Fruit fly (Drosophila melanogaster): ENCODE data around the gene Ssl2.
A peak's percentile ranks its signal among the peaks of the same experiment; 100 is the strongest.

Ssl2 gene

dm6 chr3R:29032542-29032941 is at the start of gene Ssl2:
Gene Ssl2 (minus strand): TSS chr3R:29032642.
- TF ChIP-seq psq (optimal IDR thresholded peaks at IDR 0.05) (no peak), Dll (optimal IDR thresholded peaks at IDR 0.05) (no peak), EcR (GFP tag; optimal IDR thresholded peaks at IDR 0.05) (no peak), CG8478 (optimal IDR thresholded peaks at IDR 0.05) (no peak), pan (optimal IDR thresholded peaks at IDR 0.05) (no peak), usp (GFP tag; optimal IDR thresholded peaks at IDR 0.05) (no peak)

- TF ChIP-seq Dll (optimal IDR thresholded peaks at IDR 0.05) (no peak), EcR (GFP tag; optimal IDR thresholded peaks at IDR 0.05) (no peak), psq (optimal IDR thresholded peaks at IDR 0.05) (no peak), pan (optimal IDR thresholded peaks at IDR 0.05) (no peak), CG8478 (optimal IDR thresholded peaks at IDR 0.05) (no peak), usp (GFP tag; optimal IDR thresholded peaks at IDR 0.05) (no peak)
Observed at dm6 chr3R:29082034-29082433, 49.6 kb upstream of the Ssl2 start.

dm6 chr3R:29077572-29077971 is 45.1 kb upstream of the Ssl2 start:
- TF ChIP-seq psq (optimal IDR thresholded peaks at IDR 0.05), result no peak
- TF ChIP-seq usp (GFP tag; optimal IDR thresholded peaks at IDR 0.05), result no peak
- TF ChIP-seq Dll (optimal IDR thresholded peaks at IDR 0.05), result no peak
- TF ChIP-seq pan (optimal IDR thresholded peaks at IDR 0.05), result no peak
- TF ChIP-seq CG8478 (optimal IDR thresholded peaks at IDR 0.05), result no peak
- no peak for TF ChIP-seq EcR (GFP tag; optimal IDR thresholded peaks at IDR 0.05)

dm6 chr3R:29076609-29077008 is 44.2 kb upstream of the Ssl2 start:
- TF ChIP-seq usp (GFP tag; optimal IDR thresholded peaks at IDR 0.05) (no peak), psq (optimal IDR thresholded peaks at IDR 0.05) (no peak), pan (optimal IDR thresholded peaks at IDR 0.05) (no peak), EcR (GFP tag; optimal IDR thresholded peaks at IDR 0.05) (no peak), Dll (optimal IDR thresholded peaks at IDR 0.05) (no peak), CG8478 (optimal IDR thresholded peaks at IDR 0.05) (no peak)

dm6 chr3R:29075631-29076398 is 43.4 kb upstream of the Ssl2 start:
- TF ChIP-seq usp (GFP tag; optimal IDR thresholded peaks at IDR 0.05) (no peak), CG8478 (optimal IDR thresholded peaks at IDR 0.05) (no peak), Dll (optimal IDR thresholded peaks at IDR 0.05) (no peak), pan (optimal IDR thresholded peaks at IDR 0.05) (no peak), EcR (GFP tag; optimal IDR thresholded peaks at IDR 0.05) (no peak), psq (optimal IDR thresholded peaks at IDR 0.05) (no peak)

dm6 chr3R:29074001-29074609 is 41.7 kb upstream of the Ssl2 start:
- TF ChIP-seq EcR (GFP tag; optimal IDR thresholded peaks at IDR 0.05) (peak in 1 of 2 experiments; percentile 0), usp (GFP tag; optimal IDR thresholded peaks at IDR 0.05) (no peak), Dll (optimal IDR thresholded peaks at IDR 0.05) (no peak), psq (optimal IDR thresholded peaks at IDR 0.05) (no peak), pan (optimal IDR thresholded peaks at IDR 0.05) (no peak), CG8478 (optimal IDR thresholded peaks at IDR 0.05) (no peak)

- TF ChIP-seq pan (optimal IDR thresholded peaks at IDR 0.05) (no peak), Dll (optimal IDR thresholded peaks at IDR 0.05) (no peak), EcR (GFP tag; optimal IDR thresholded peaks at IDR 0.05) (no peak), usp (GFP tag; optimal IDR thresholded peaks at IDR 0.05) (no peak), CG8478 (optimal IDR thresholded peaks at IDR 0.05) (no peak), psq (optimal IDR thresholded peaks at IDR 0.05) (no peak)
Observed at dm6 chr3R:29072834-29073233, 40.4 kb upstream of the Ssl2 start.

- TF ChIP-seq CG8478 (optimal IDR thresholded peaks at IDR 0.05) (no peak), EcR (GFP tag; optimal IDR thresholded peaks at IDR 0.05) (no peak), Dll (optimal IDR thresholded peaks at IDR 0.05) (no peak), psq (optimal IDR thresholded peaks at IDR 0.05) (no peak), pan (optimal IDR thresholded peaks at IDR 0.05) (no peak), usp (GFP tag; optimal IDR thresholded peaks at IDR 0.05) (no peak)
Observed at dm6 chr3R:29071141-29071540, 38.7 kb upstream of the Ssl2 start.

dm6 chr3R:29069208-29070072 is 37.0 kb upstream of the Ssl2 start:
- TF ChIP-seq EcR (GFP tag; optimal IDR thresholded peaks at IDR 0.05), result no peak

- TF ChIP-seq EcR (GFP tag; optimal IDR thresholded peaks at IDR 0.05), result no peak
- no peak for TF ChIP-seq CG8478 (optimal IDR thresholded peaks at IDR 0.05)
- TF ChIP-seq usp (GFP tag; optimal IDR thresholded peaks at IDR 0.05), result no peak
- no peak for TF ChIP-seq pan (optimal IDR thresholded peaks at IDR 0.05)
- TF ChIP-seq Dll (optimal IDR thresholded peaks at IDR 0.05), result no peak
- TF ChIP-seq psq (optimal IDR thresholded peaks at IDR 0.05), result no peak
Observed at dm6 chr3R:29068430-29069207, 36.2 kb upstream of the Ssl2 start.

- TF ChIP-seq pan (optimal IDR thresholded peaks at IDR 0.05), result no peak
- no peak for TF ChIP-seq CG8478 (optimal IDR thresholded peaks at IDR 0.05)
- TF ChIP-seq Dll (optimal IDR thresholded peaks at IDR 0.05), result no peak
- no peak for TF ChIP-seq usp (GFP tag; optimal IDR thresholded peaks at IDR 0.05)
- no peak for TF ChIP-seq EcR (GFP tag; optimal IDR thresholded peaks at IDR 0.05)
- no peak for TF ChIP-seq psq (optimal IDR thresholded peaks at IDR 0.05)
Observed at dm6 chr3R:29067091-29067490, 34.6 kb upstream of the Ssl2 start.
